Worm (Caenorhabditis elegans) whole organism, late embryonic: Measurements from ENCODE around the gene E02H9.6.

Experiments
- C08G9.2 ChIP-seq: sonication (generic microtip); optimal IDR thresholded peaks from 2 replicates; lab custom pipeline; 2016; ENCODE audit warnings: mild to moderate bottlenecking, missing genetic modification characterization, moderate library complexity, missing compliant biosample characterization
- T23F11.4 ChIP-seq: fragments of 200-800 bp; sonication (Bioruptor generic); optimal IDR thresholded peaks from 2 replicates; lab custom pipeline; 2018; ENCODE audit warnings: mild to moderate bottlenecking, missing genetic modification characterization, missing compliant biosample characterization
- ceh-14 ChIP-seq: sonication (generic microtip); optimal IDR thresholded peaks from 2 replicates; lab custom pipeline; 2016; ENCODE audit warnings: missing genotype, missing genetic modification characterization, missing compliant biosample characterization
- ceh-19 ChIP-seq: fragments of 200-800 bp; sonication (Bioruptor generic); optimal IDR thresholded peaks from 2 replicates; lab custom pipeline; 2018; ENCODE audit warnings: mild to moderate bottlenecking, missing genetic modification characterization, missing compliant biosample characterization
- ceh-31 ChIP-seq: sonication (generic microtip); optimal IDR thresholded peaks from 2 replicates; lab custom pipeline; 2016; ENCODE audit warnings: missing genetic modification characterization, missing compliant biosample characterization
- ceh-34 ChIP-seq: sonication (generic microtip); optimal IDR thresholded peaks from 2 replicates; lab custom pipeline; 2016; ENCODE audit warnings: mild to moderate bottlenecking, missing genetic modification characterization, missing compliant biosample characterization
- ceh-45 ChIP-seq: fragments of 200-800 bp; sonication (Bioruptor generic); IDR thresholded peaks from 2 replicates; pipeline ENCODE4 v1.3.6; 2022; ENCODE audit warnings: missing genetic modification reagents, missing genetic modification characterization, missing compliant biosample characterization
- ceh-48 ChIP-seq: sonication (generic microtip); optimal IDR thresholded peaks from 2 replicates; lab custom pipeline; 2016; ENCODE audit warnings: missing genetic modification characterization, inconsistent platforms, missing compliant biosample characterization
- dve-1 ChIP-seq: sonication (generic microtip); optimal IDR thresholded peaks from 2 replicates; lab custom pipeline; 2017; ENCODE audit warnings: antibody characterized with exemption, mild to moderate bottlenecking, missing genetic modification characterization, missing compliant biosample characterization
- elt-2 ChIP-seq: sonication (generic microtip); optimal IDR thresholded peaks from 2 replicates; lab custom pipeline; 2016; ENCODE audit warnings: missing genetic modification reagents, missing genetic modification characterization, missing compliant biosample characterization
- ets-4 ChIP-seq: sonication (generic microtip); optimal IDR thresholded peaks from 2 replicates; lab custom pipeline; 2016; ENCODE audit warnings: missing genetic modification characterization, missing compliant biosample characterization
- eyg-1 ChIP-seq: sonication (generic microtip); optimal IDR thresholded peaks from 2 replicates; lab custom pipeline; 2016; ENCODE audit warnings: missing genotype, missing genetic modification characterization, missing compliant biosample characterization
- fkh-10 ChIP-seq: fragments of 150-350 bp; optimal IDR thresholded peaks from 2 replicates; lab custom pipeline; 2014; ENCODE audit warnings: missing biosample characterization, missing genetic modification reagents, missing genetic modification characterization
- gmeb-2 ChIP-seq: sonication (generic microtip); optimal IDR thresholded peaks from 2 replicates; lab custom pipeline; 2016; ENCODE audit warnings: missing genetic modification characterization, inconsistent platforms, missing compliant biosample characterization
- hlh-15 ChIP-seq: sonication (generic microtip); optimal IDR thresholded peaks from 2 replicates; lab custom pipeline; 2016; ENCODE audit warnings: missing genetic modification characterization, missing compliant biosample characterization
- hlh-6 ChIP-seq: sonication (generic microtip); optimal IDR thresholded peaks from 2 replicates; lab custom pipeline; 2016; ENCODE audit warnings: missing genotype, missing genetic modification characterization, missing compliant biosample characterization
- hlh-8 ChIP-seq: sonication (generic microtip); optimal IDR thresholded peaks from 2 replicates; lab custom pipeline; 2016; ENCODE audit warnings: missing genotype, missing genetic modification characterization, missing compliant biosample characterization
- lin-11 ChIP-seq: fragments of 200-800 bp; sonication (Bioruptor generic); optimal IDR thresholded peaks from 2 replicates; lab custom pipeline; 2018; ENCODE audit warnings: mild to moderate bottlenecking, missing genetic modification characterization, missing compliant biosample characterization
- madf-2 ChIP-seq: sonication (generic microtip); optimal IDR thresholded peaks from 2 replicates; lab custom pipeline; 2017; ENCODE audit warnings: missing genetic modification characterization, missing compliant biosample characterization
- nfya-1 ChIP-seq: sonication (generic microtip); optimal IDR thresholded peaks from 2 replicates; lab custom pipeline; 2017; ENCODE audit warnings: missing genetic modification characterization, mild to moderate bottlenecking, missing compliant biosample characterization, antibody characterized with exemption, moderate library complexity
- nhr-232 ChIP-seq: sonication (generic microtip); optimal IDR thresholded peaks from 2 replicates; lab custom pipeline; 2016; ENCODE audit warnings: missing genetic modification characterization, missing compliant biosample characterization
- odd-2 ChIP-seq: sonication (generic microtip); optimal IDR thresholded peaks from 2 replicates; lab custom pipeline; 2017; ENCODE audit warnings: antibody characterized with exemption, mild to moderate bottlenecking, missing genetic modification characterization, missing compliant biosample characterization
- pag-3 ChIP-seq: sonication (generic microtip); optimal IDR thresholded peaks from 2 replicates; lab custom pipeline; 2016; ENCODE audit warnings: missing compliant biosample characterization, missing genetic modification characterization, borderline replicate concordance
- pat-9 ChIP-seq: fragments of 200-800 bp; sonication (Bioruptor generic); optimal IDR thresholded peaks from 2 replicates; lab custom pipeline; 2018; ENCODE audit warnings: mild to moderate bottlenecking, missing genetic modification characterization, moderate library complexity, missing compliant biosample characterization
- pha-4 ChIP-seq: fragments of 150-350 bp; optimal IDR thresholded peaks from 2 replicates; lab custom pipeline; 2018; ENCODE audit warnings: missing biosample characterization, missing genetic modification reagents, missing genetic modification characterization
- ref-2 ChIP-seq: sonication (generic microtip); optimal IDR thresholded peaks from 2 replicates; lab custom pipeline; 2016; ENCODE audit warnings: missing genetic modification characterization, missing compliant biosample characterization
- sox-4 ChIP-seq: sonication (generic microtip); optimal IDR thresholded peaks from 2 replicates; lab custom pipeline; 2017; ENCODE audit warnings: mild to moderate bottlenecking, missing genetic modification characterization, inconsistent platforms, missing compliant biosample characterization
- syd-9 ChIP-seq: sonication (generic microtip); optimal IDR thresholded peaks from 2 replicates; lab custom pipeline; 2016; ENCODE audit warnings: mild to moderate bottlenecking, missing genetic modification characterization, moderate library complexity, missing compliant biosample characterization
- ttx-3 ChIP-seq: sonication (generic microtip); optimal IDR thresholded peaks from 2 replicates; lab custom pipeline; 2016; ENCODE audit warnings: missing genetic modification reagents, missing genetic modification characterization, missing compliant biosample characterization

Gene E02H9.6

ce11 chrIII:2418159-2418658 lies 17.7 kb upstream of the E02H9.6 start, which contains the start of the genes W04B5.5 and W04B5.3:
W04B5.5 (minus strand) TSS chrIII:2418209.
W04B5.3 (plus strand) TSS chrIII:2418514.
- TF ChIP-seq ceh-31 (tag; lab: Kevin White, UChicago) = peak; percentile 13
- TF ChIP-seq nfya-1 (tag; lab: Kevin White, UChicago) = peak; percentile 57
- TF ChIP-seq elt-2 (tag; lab: Kevin White, UChicago) = peak; percentile 76
- TF ChIP-seq sox-4 = no peak

- no peak for TF ChIP-seq hlh-15
- TF ChIP-seq hlh-8 (tag; lab: Kevin White, UChicago) = no peak
- TF ChIP-seq ets-4 (tag; lab: Kevin White, UChicago) = no peak
- TF ChIP-seq odd-2 = no peak
- TF ChIP-seq fkh-10 (GFP tag; lab: Kevin White, UChicago) = no peak
- TF ChIP-seq madf-2 (tag; lab: Kevin White, UChicago) = no peak
- TF ChIP-seq dve-1 (tag; lab: Kevin White, UChicago) = no peak
- TF ChIP-seq, all 69 proteins: peak for 0
These were observed 16.9 kb upstream of the E02H9.6 start for ce11 chrIII:2418981-2419380.

DNA sequence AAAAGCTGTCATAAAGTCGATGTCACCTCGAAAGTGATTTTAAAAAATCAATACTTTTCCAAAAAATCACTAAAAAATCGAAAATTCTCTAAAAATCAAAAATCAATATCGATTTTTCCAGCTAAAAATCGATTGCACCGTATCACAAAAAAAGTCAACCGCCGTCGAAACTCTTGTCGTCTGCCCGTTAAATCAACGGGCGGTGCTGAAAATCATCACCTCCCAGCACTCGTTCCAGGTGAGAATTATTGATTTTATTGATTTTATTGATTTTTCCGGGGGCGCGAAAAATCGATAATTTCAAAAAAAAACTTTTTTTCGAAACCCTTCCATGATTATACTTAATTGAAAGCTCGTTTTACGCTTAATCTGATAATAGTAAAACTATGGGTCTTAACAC lies 16.4 kb upstream of the E02H9.6 start:
- TF ChIP-seq ceh-19 (no peak), gmeb-2 (tag; lab: Kevin White, UChicago) (no peak), T23F11.4 (no peak), ceh-48 (tag; lab: Kevin White, UChicago) (peak; percentile 59)

DNA sequence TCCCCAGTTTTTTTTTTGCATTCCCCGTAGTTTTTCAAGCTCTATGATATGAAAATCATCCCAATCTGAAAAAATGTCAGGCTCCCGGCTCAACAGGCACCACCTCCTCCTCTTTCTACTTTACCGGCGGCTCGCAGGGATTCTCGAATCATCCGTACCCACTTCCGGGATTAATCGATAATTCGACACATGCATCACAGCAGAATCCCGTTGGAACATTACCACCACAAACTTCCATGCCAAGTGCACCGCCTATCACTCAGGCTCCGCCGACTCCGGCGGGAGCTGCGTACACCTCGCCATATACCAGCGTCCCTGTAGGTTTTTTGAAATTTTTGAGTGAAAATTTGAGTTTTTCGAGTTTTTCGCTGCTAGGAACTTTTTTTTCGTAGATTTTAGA lies 14.7 kb upstream of the E02H9.6 start:
- no peak for TF ChIP-seq lin-11 (tag; lab: Kevin White, UChicago)
- TF ChIP-seq ceh-48 (tag; lab: Kevin White, UChicago) = no peak
- TF ChIP-seq pag-3 (tag; lab: Kevin White, UChicago) = no peak
- no peak for TF ChIP-seq sox-4
- TF ChIP-seq syd-9 (tag; lab: Kevin White, UChicago) = no peak
- TF ChIP-seq eyg-1 (tag; lab: Kevin White, UChicago) = no peak
- TF ChIP-seq hlh-15 = no peak
- no peak for TF ChIP-seq hlh-8 (tag; lab: Kevin White, UChicago)
- no peak for TF ChIP-seq C08G9.2
- TF ChIP-seq ceh-34 (tag; lab: Kevin White, UChicago) = no peak
- TF ChIP-seq elt-2 (tag; lab: Kevin White, UChicago) = no peak
- no peak for TF ChIP-seq ref-2 (tag; lab: Kevin White, UChicago)
- no peak for TF ChIP-seq ceh-14
- TF ChIP-seq nhr-232 = no peak
- TF ChIP-seq pat-9 (tag; lab: Kevin White, UChicago) = no peak

- TF ChIP-seq syd-9 (tag; lab: Kevin White, UChicago) (no peak), ceh-48 (tag; lab: Kevin White, UChicago) (peak; percentile 6), gmeb-2 (tag; lab: Kevin White, UChicago) (no peak), ceh-45 (GFP tag; lab: Robert Waterston, UW) (no peak)
- TF ChIP-seq, all 69 proteins: peak for 1
These were observed 12.3 kb upstream of the E02H9.6 start for ce11 chrIII:2423638-2424037.

- no peak for TF ChIP-seq gmeb-2 (tag; lab: Kevin White, UChicago)
- no peak for TF ChIP-seq pha-4 (tag; lab: Kevin White, UChicago)
- peak; percentile 7 for TF ChIP-seq ceh-31 (tag; lab: Kevin White, UChicago)
- TF ChIP-seq hlh-6 (tag; lab: Kevin White, UChicago) = no peak
- TF ChIP-seq ttx-3 (tag; lab: Kevin White, UChicago) = no peak
These were observed 11.0 kb upstream of the E02H9.6 start for ce11 chrIII:2424783-2425329.
